Fruit fly (Drosophila melanogaster) Kc167 (cell line): ENCODE measurements around the gene Jasper.

ENCODE experiments used
- Myc ChIP-seq: fragments of >200 bp; optimal IDR thresholded peaks from 2 replicates; lab custom pipeline; 2017; ENCODE audit warnings: missing external identifiers
- Sin3A ChIP-seq: fragments of >200 bp; optimal IDR thresholded peaks from 2 replicates; lab custom pipeline; 2018; ENCODE audit warnings: missing external identifiers
- psq ChIP-seq: fragments of >200 bp; optimal IDR thresholded peaks from 2 replicates; lab custom pipeline; 2017; ENCODE audit warnings: missing external identifiers

DNA sequence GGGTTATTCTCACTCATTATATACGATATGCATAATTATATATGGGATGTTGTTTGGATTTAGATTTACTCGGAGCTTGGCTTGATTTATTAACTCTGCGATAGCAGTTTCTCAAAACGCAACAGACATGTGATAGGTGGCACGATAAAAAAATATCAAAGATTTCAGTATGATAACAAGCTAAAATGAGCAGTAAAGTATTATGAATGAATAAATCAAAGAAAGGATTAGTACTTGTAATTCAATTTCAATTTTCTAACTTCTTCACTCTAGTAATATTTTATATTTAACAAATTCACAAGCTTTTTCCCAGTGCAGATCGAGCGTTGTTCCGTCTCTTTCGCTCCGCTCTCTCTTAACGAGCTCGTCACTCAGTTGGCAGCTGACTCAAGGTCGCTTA is 31.8 kb downstream of the Jasper start:
- TF ChIP-seq Sin3A (no peak), Myc (lab: Kevin White, UChicago) (no peak), psq (no peak)
